Worm (Caenorhabditis elegans) whole organism, midembryonic: ENCODE data around the gene T22C8.1.

Experiments used
- T22C8.4 ChIP-seq: fragments of 200-800 bp; sonication (Bioruptor generic); IDR thresholded peaks from 2 replicates; pipeline ENCODE4 v1.3.6; 2022; ENCODE audit warnings: missing genetic modification characterization, missing compliant biosample characterization
- cog-1 ChIP-seq: sonication (generic microtip); optimal IDR thresholded peaks from 2 replicates; lab custom pipeline; 2016; ENCODE audit warnings: missing genetic modification characterization, missing compliant biosample characterization
- flt-1 ChIP-seq: fragments of 200-800 bp; sonication (Bioruptor generic); IDR thresholded peaks from 2 replicates; pipeline ENCODE4 v1.3.6; 2022; ENCODE audit warnings: missing genetic modification characterization, missing compliant biosample characterization
- klf-2 ChIP-seq: fragments of 200-800 bp; sonication (Bioruptor generic); conservative IDR thresholded peaks from 2 replicates; pipeline ENCODE4 v1.3.6; 2022; ENCODE audit warnings: missing genetic modification reagents, missing genetic modification characterization, missing compliant biosample characterization
- med-1 ChIP-seq: sonication (generic microtip); optimal IDR thresholded peaks from 2 replicates; lab custom pipeline; 2017; ENCODE audit warnings: missing genetic modification characterization, mild to moderate bottlenecking, missing compliant biosample characterization, antibody characterized with exemption, missing genetic modification reagents; ENCODE audit not compliant: insufficient read depth
- ref-1 ChIP-seq: fragments of 200-800 bp; sonication (Bioruptor generic); conservative IDR thresholded peaks from 2 replicates; pipeline ENCODE4 v1.3.6; 2022; ENCODE audit warnings: missing genetic modification reagents, missing genetic modification characterization, missing compliant biosample characterization
- tab-1 ChIP-seq: fragments of 200-800 bp; sonication (Bioruptor generic); IDR thresholded peaks from 2 replicates; pipeline ENCODE4 v1.3.6; 2022; ENCODE audit warnings: missing genetic modification characterization, missing compliant biosample characterization
- ztf-23 ChIP-seq: fragments of 200-800 bp; sonication (Bioruptor generic); IDR thresholded peaks from 2 replicates; pipeline ENCODE4 v1.3.6; 2022; ENCODE audit warnings: missing genetic modification reagents, missing genetic modification characterization, missing compliant biosample characterization

DNA sequence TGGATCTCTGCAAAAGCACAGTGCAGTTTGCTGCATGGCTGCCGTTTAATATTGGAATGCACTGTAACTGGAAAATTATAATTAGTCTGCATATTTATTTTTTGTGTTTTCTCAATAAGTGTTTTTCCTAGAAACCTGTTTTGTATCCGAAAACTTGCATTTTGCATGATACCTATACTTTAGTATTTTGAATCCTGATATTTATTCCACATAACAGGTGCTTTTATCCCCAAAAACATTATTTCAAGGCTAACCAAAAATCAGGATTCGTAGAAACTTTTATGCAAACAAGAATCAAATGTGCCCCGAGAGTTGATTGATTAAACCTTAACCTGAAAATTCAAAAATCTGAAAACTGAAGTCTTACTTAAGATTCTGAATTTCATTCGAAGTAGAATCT, 2.0 kb upstream of the T22C8.1 start:
- TF ChIP-seq tab-1 (GFP tag; lab: Robert Waterston, UW) (no peak), klf-2 (GFP tag; lab: Robert Waterston, UW) (no peak), cog-1 (no peak), ref-1 (GFP tag; lab: Robert Waterston, UW) (no peak), flt-1 (GFP tag; lab: Robert Waterston, UW) (no peak), ztf-23 (no peak), med-1 (GFP tag; lab: Kevin White, UChicago) (no peak), T22C8.4 (no peak)
